Fruit fly (Drosophila melanogaster) whole organism, wandering third instar larva: ENCODE results near the gene CG3558.
A peak's percentile ranks its signal among the peaks of the same experiment; 100 is the strongest.

Experiments
- CG32264 ChIP-seq: fragments of 200-800 bp; sonication (Bioruptor generic); optimal IDR thresholded peaks from 2 replicates; lab custom pipeline; 2016; ENCODE audit warnings: missing biosample characterization, missing genetic modification characterization
- CG9705 ChIP-seq: fragments of 200-800 bp; sonication (Bioruptor generic); optimal IDR thresholded peaks from 2 replicates; lab custom pipeline; 2018; ENCODE audit warnings: missing biosample characterization, mild to moderate bottlenecking, missing genetic modification characterization
- CrebA ChIP-seq: fragments of 200-800 bp; sonication (Bioruptor generic); optimal IDR thresholded peaks from 2 replicates; lab custom pipeline; 2016; ENCODE audit warnings: missing biosample characterization, mild to moderate bottlenecking, missing genetic modification characterization, borderline replicate concordance
- Dfd ChIP-seq: fragments of >200 bp; optimal IDR thresholded peaks from 2 replicates; lab custom pipeline; 2017; ENCODE audit warnings: missing biosample characterization, missing genetic modification characterization
- Dif ChIP-seq: fragments of 200-275, 200-300 bp; sonication (Bioruptor generic); optimal IDR thresholded peaks from 2 replicates; lab custom pipeline; 2018; ENCODE audit warnings: missing biosample characterization, missing genetic modification characterization; ENCODE audit not compliant: partially characterized antibody
- GATAd ChIP-seq: sonication (Bioruptor generic); optimal IDR thresholded peaks from 2 replicates; lab custom pipeline; 2016; ENCODE audit warnings: missing biosample characterization, missing genetic modification characterization
- HLH106 ChIP-seq: fragments of 200-800 bp; optimal IDR thresholded peaks from 3 replicates; lab custom pipeline; 2019; ENCODE audit warnings: missing biosample characterization, mild to moderate bottlenecking, missing genetic modification characterization, moderate library complexity
- Hnf4 ChIP-seq: fragments of 200-800 bp; sonication (Bioruptor generic); optimal IDR thresholded peaks from 2 replicates; lab custom pipeline; 2016; ENCODE audit warnings: missing biosample characterization, mild to moderate bottlenecking, missing genetic modification characterization
- Hr78 ChIP-seq: fragments of >200 bp; optimal IDR thresholded peaks from 2 replicates; lab custom pipeline; 2017; ENCODE audit warnings: missing biosample characterization, missing genetic modification characterization
- Hr83 ChIP-seq: fragments of 200-300 bp; sonication (Bioruptor generic); optimal IDR thresholded peaks from 2 replicates; lab custom pipeline; 2016; ENCODE audit warnings: missing biosample characterization, mild to moderate bottlenecking, missing genetic modification characterization, moderate library complexity; ENCODE audit not compliant: poor library complexity, severe bottlenecking
- Jra ChIP-seq: sonication (Bioruptor generic); optimal IDR thresholded peaks from 2 replicates; lab custom pipeline; 2016; ENCODE audit warnings: missing biosample characterization, missing genetic modification characterization
- Mio ChIP-seq: sonication (Bioruptor generic); optimal IDR thresholded peaks from 2 replicates; lab custom pipeline; 2016; ENCODE audit warnings: missing biosample characterization, missing genetic modification characterization
- Myc ChIP-seq: fragments of >200 bp; optimal IDR thresholded peaks from 2 replicates; lab custom pipeline; 2017
- N ChIP-seq: fragments of >200 bp; optimal IDR thresholded peaks from 2 replicates; lab custom pipeline; 2018; ENCODE audit warnings: missing biosample characterization, missing external identifiers, missing genetic modification characterization
- OdsH ChIP-seq: fragments of 200-800 bp; sonication (Bioruptor generic); optimal IDR thresholded peaks from 2 replicates; lab custom pipeline; 2016; ENCODE audit warnings: missing biosample characterization, mild to moderate bottlenecking, missing genetic modification characterization
- Rel ChIP-seq, 2 experiments: fragments of 200-800 bp; sonication (Bioruptor generic) in 1 of 2; optimal IDR thresholded peaks; 2 replicates in 1 of 2; 3 replicates in 1 of 2; lab custom pipeline; 2016 to 2019; ENCODE audit warnings: mild to moderate bottlenecking in 2 of 2, missing biosample characterization in 2 of 2, missing genetic modification characterization in 2 of 2, moderate library complexity in 1 of 2
- Vsx2 ChIP-seq: fragments of 200-300, 225-300 bp; sonication (Bioruptor generic); optimal IDR thresholded peaks from 2 replicates; lab custom pipeline; 2018; ENCODE audit warnings: missing biosample characterization, missing genetic modification characterization; ENCODE audit not compliant: partially characterized antibody
- br ChIP-seq: fragments of 200-800 bp; sonication (Bioruptor generic); optimal IDR thresholded peaks from 2 replicates; lab custom pipeline; 2016; ENCODE audit warnings: missing biosample characterization, missing genetic modification characterization
- brk ChIP-seq: fragments of 200-800 bp; sonication (Bioruptor generic); optimal IDR thresholded peaks from 2 replicates; lab custom pipeline; 2016; ENCODE audit warnings: missing biosample characterization, mild to moderate bottlenecking, missing genetic modification characterization
- dl ChIP-seq, 2 experiments: fragments of 175-275, 200-275 bp in 1 of 2; fragments of 200-275 bp in 1 of 2; sonication (Bioruptor generic); optimal IDR thresholded peaks; lab custom pipeline; 2018; ENCODE audit warnings: mild to moderate bottlenecking in 2 of 2, missing biosample characterization in 2 of 2, missing genetic modification characterization in 2 of 2, moderate library complexity in 2 of 2; ENCODE audit not compliant: partially characterized antibody in 2 of 2, insufficient read depth in 1 of 2
- dmrt93B ChIP-seq: fragments of 200-800 bp; sonication (Bioruptor generic); optimal IDR thresholded peaks from 2 replicates; lab custom pipeline; 2018; ENCODE audit warnings: missing biosample characterization, mild to moderate bottlenecking, missing genetic modification characterization
- dsf ChIP-seq: sonication (Bioruptor generic); optimal IDR thresholded peaks from 2 replicates; lab custom pipeline; 2016; ENCODE audit warnings: missing biosample characterization, missing genetic modification characterization, borderline replicate concordance
- ey ChIP-seq: fragments of 200-800 bp; sonication (Bioruptor generic); optimal IDR thresholded peaks from 2 replicates; lab custom pipeline; 2016; ENCODE audit warnings: missing biosample characterization, missing genetic modification characterization
- foxo ChIP-seq, 2 experiments: fragments of 200-800 bp; sonication (Bioruptor generic); optimal IDR thresholded peaks; 2 replicates in 1 of 2; 3 replicates in 1 of 2; lab custom pipeline; 2016 to 2017; ENCODE audit warnings: missing biosample characterization in 2 of 2, missing genetic modification characterization in 2 of 2
- fru ChIP-seq: fragments of 200-800 bp; sonication (Bioruptor generic); optimal IDR thresholded peaks from 3 replicates; lab custom pipeline; 2016; ENCODE audit warnings: missing biosample characterization, mild to moderate bottlenecking, missing genetic modification characterization
- h ChIP-seq: fragments of 200-800 bp; sonication (Bioruptor generic); optimal IDR thresholded peaks from 3 replicates; lab custom pipeline; 2016; ENCODE audit warnings: missing biosample characterization, mild to moderate bottlenecking, missing genetic modification characterization
- jim ChIP-seq: fragments of 175-275, 200-325 bp; sonication (Bioruptor generic); optimal IDR thresholded peaks from 2 replicates; lab custom pipeline; 2016; ENCODE audit warnings: missing biosample characterization, mild to moderate bottlenecking, missing genetic modification characterization
- lola ChIP-seq: fragments of >200 bp; optimal IDR thresholded peaks from 2 replicates; lab custom pipeline; 2017; ENCODE audit warnings: missing biosample characterization, missing genetic modification characterization
- pan ChIP-seq: fragments of >200 bp; optimal IDR thresholded peaks from 2 replicates; lab custom pipeline; 2017
- psq ChIP-seq: fragments of 200-800 bp; sonication (Bioruptor generic); optimal IDR thresholded peaks from 3 replicates; lab custom pipeline; 2017; ENCODE audit warnings: missing biosample characterization, mild to moderate bottlenecking, missing genetic modification characterization, moderate library complexity
- rgr ChIP-seq: fragments of 200-800 bp; sonication (Bioruptor generic); optimal IDR thresholded peaks from 3 replicates; lab custom pipeline; 2016; ENCODE audit warnings: missing biosample characterization, mild to moderate bottlenecking, missing genetic modification characterization
- sage ChIP-seq: fragments of 200-800 bp; sonication (Bioruptor generic); optimal IDR thresholded peaks from 2 replicates; lab custom pipeline; 2016; ENCODE audit warnings: missing biosample characterization, mild to moderate bottlenecking, missing genetic modification characterization
- sv ChIP-seq: fragments of 200-800 bp; sonication (Bioruptor generic); optimal IDR thresholded peaks from 3 replicates; lab custom pipeline; 2016; ENCODE audit warnings: missing biosample characterization, missing genetic modification characterization
- tai ChIP-seq: sonication (Bioruptor generic); optimal IDR thresholded peaks from 2 replicates; lab custom pipeline; 2016; ENCODE audit warnings: missing biosample characterization, missing genetic modification characterization
- usp ChIP-seq: fragments of >200 bp; optimal IDR thresholded peaks from 2 replicates; lab custom pipeline; 2017; ENCODE audit warnings: missing biosample characterization, missing genetic modification characterization
- woc ChIP-seq: sonication (Bioruptor generic); optimal IDR thresholded peaks from 2 replicates; lab custom pipeline; 2016; ENCODE audit warnings: missing biosample characterization, mild to moderate bottlenecking, missing genetic modification characterization

CG3558 gene

dm6 chr2L:2954472-2954871 is 38.2 kb upstream of the CG3558 start, which contains the start of gene Rbp9:
Gene Rbp9 (plus strand): TSS chr2L:2954762.
- TF ChIP-seq CG9705 (no peak), rgr (GFP tag; lab: Kevin White, UChicago) (no peak), HLH106 (no peak), dsf (no peak)

- TF ChIP-seq Hr83 = peak; percentile 7
- no peak for TF ChIP-seq Dfd (GFP tag; lab: Kevin White, UChicago)
- peak; percentile 64 for TF ChIP-seq Dif (GFP tag; lab: Kevin White, UChicago)
- TF ChIP-seq CG32264 (GFP tag; lab: Kevin White, UChicago) = no peak
- no peak for TF ChIP-seq CG9705
- peak; percentile 57 for TF ChIP-seq Myc (lab: Kevin White, UChicago)
- TF ChIP-seq sv (GFP tag; lab: Kevin White, UChicago) = no peak
- no peak for TF ChIP-seq Hr78 (GFP tag; lab: Kevin White, UChicago)
- TF ChIP-seq N (GFP tag; lab: Kevin White, UChicago) = peak; percentile 76
- TF ChIP-seq Vsx2 (GFP tag; lab: Kevin White, UChicago) = no peak
Measured at dm6 chr2L:2955659-2956058, 37.0 kb upstream of the CG3558 start.

dm6 chr2L:2956358-2956757 is 36.3 kb upstream of the CG3558 start:
- TF ChIP-seq sage (GFP tag; lab: Kevin White, UChicago) = no peak
- no peak for TF ChIP-seq pan
- TF ChIP-seq psq (GFP tag; lab: Kevin White, UChicago) = no peak
- no peak for TF ChIP-seq foxo (GFP tag; optimal IDR thresholded peaks at IDR 0.05; lab: Kevin White, UChicago)
- TF ChIP-seq GATAd (GFP tag; lab: Kevin White, UChicago) = no peak
- TF ChIP-seq sv (GFP tag; lab: Kevin White, UChicago) = no peak
- no peak for TF ChIP-seq Dfd (GFP tag; lab: Kevin White, UChicago)
- no peak for TF ChIP-seq Myc (lab: Kevin White, UChicago)
- TF ChIP-seq OdsH = no peak
- no peak for TF ChIP-seq woc (GFP tag; lab: Kevin White, UChicago)
- TF ChIP-seq HLH106 = no peak
- no peak for TF ChIP-seq CG32264 (GFP tag; lab: Kevin White, UChicago)

- TF ChIP-seq Myc (lab: Kevin White, UChicago) (peak; percentile 27), dl (GFP tag; optimal IDR thresholded peaks at IDR 0.05; lab: Kevin White, UChicago; ENCODE audit: insufficient read depth in 1 of 2, partially characterized antibody in 2 of 2) (no peak)
Measured at dm6 chr2L:2956992-2957391, 35.7 kb upstream of the CG3558 start.

- TF ChIP-seq Dif (GFP tag; lab: Kevin White, UChicago) (peak; percentile 61), CG9705 (peak; percentile 79), OdsH (peak; percentile 82), Hr78 (GFP tag; lab: Kevin White, UChicago) (no peak), dmrt93B (GFP tag; lab: Kevin White, UChicago) (peak; percentile 90), CrebA (GFP tag; lab: Kevin White, UChicago) (no peak), woc (GFP tag; lab: Kevin White, UChicago) (peak; percentile 80), Myc (lab: Kevin White, UChicago) (no peak), rgr (GFP tag; lab: Kevin White, UChicago) (peak; percentile 79), brk (GFP tag; lab: Kevin White, UChicago) (no peak), lola (GFP tag; lab: Kevin White, UChicago) (no peak), HLH106 (peak; percentile 92), Dfd (GFP tag; lab: Kevin White, UChicago) (no peak), sv (GFP tag; lab: Kevin White, UChicago) (no peak), Rel (GFP tag; optimal IDR thresholded peaks at IDR 0.05; lab: Kevin White, UChicago) (no peak), Rel (tag; optimal IDR thresholded peaks at IDR 0.05; lab: Kevin White, UChicago) (no peak), ey (GFP tag; lab: Kevin White, UChicago) (peak; percentile 88), br (peak; percentile 86), psq (GFP tag; lab: Kevin White, UChicago) (peak; percentile 74), jim (GFP tag; lab: Kevin White, UChicago) (no peak), foxo (GFP tag; optimal IDR thresholded peaks at IDR 0.05; lab: Kevin White, UChicago) (peak in 1 of 2 experiments; percentile 89), pan (no peak), tai (GFP tag; lab: Kevin White, UChicago) (no peak), Hnf4 (peak; percentile 76), Mio (GFP tag; lab: Kevin White, UChicago) (peak; percentile 1), fru (GFP tag; lab: Kevin White, UChicago) (peak; percentile 91), dl (GFP tag; optimal IDR thresholded peaks at IDR 0.05; lab: Kevin White, UChicago; ENCODE audit: insufficient read depth in 1 of 2, partially characterized antibody in 2 of 2) (no peak), Jra (GFP tag; lab: Kevin White, UChicago) (peak; percentile 36), h (GFP tag; lab: Kevin White, UChicago) (peak; percentile 89), GATAd (GFP tag; lab: Kevin White, UChicago) (no peak), dsf (no peak), N (GFP tag; lab: Kevin White, UChicago) (no peak), usp (GFP tag; lab: Kevin White, UChicago) (no peak), Hr83 (no peak), Vsx2 (GFP tag; lab: Kevin White, UChicago) (no peak), CG32264 (GFP tag; lab: Kevin White, UChicago) (peak; percentile 60), sage (GFP tag; lab: Kevin White, UChicago) (peak; percentile 59)
Measured at dm6 chr2L:2957547-2958174, 35.0 kb upstream of the CG3558 start.
